Worm (Caenorhabditis elegans): ENCODE data around the gene B0281.1.

ce11 chrII:2324956-2325355 is 12.1 kb downstream of the B0281.1 start, which contains the start of gene ZK1240.11:
- TF ChIP-seq med-1 (GFP tag; optimal IDR thresholded peaks at IDR 0.05; ENCODE audit: insufficient read depth), result no peak
- no peak for TF ChIP-seq klf-2 (GFP tag; conservative IDR thresholded peaks at IDR 0.05)
